Fruit fly (Drosophila melanogaster): ENCODE data around the gene CG17162.

DNA sequence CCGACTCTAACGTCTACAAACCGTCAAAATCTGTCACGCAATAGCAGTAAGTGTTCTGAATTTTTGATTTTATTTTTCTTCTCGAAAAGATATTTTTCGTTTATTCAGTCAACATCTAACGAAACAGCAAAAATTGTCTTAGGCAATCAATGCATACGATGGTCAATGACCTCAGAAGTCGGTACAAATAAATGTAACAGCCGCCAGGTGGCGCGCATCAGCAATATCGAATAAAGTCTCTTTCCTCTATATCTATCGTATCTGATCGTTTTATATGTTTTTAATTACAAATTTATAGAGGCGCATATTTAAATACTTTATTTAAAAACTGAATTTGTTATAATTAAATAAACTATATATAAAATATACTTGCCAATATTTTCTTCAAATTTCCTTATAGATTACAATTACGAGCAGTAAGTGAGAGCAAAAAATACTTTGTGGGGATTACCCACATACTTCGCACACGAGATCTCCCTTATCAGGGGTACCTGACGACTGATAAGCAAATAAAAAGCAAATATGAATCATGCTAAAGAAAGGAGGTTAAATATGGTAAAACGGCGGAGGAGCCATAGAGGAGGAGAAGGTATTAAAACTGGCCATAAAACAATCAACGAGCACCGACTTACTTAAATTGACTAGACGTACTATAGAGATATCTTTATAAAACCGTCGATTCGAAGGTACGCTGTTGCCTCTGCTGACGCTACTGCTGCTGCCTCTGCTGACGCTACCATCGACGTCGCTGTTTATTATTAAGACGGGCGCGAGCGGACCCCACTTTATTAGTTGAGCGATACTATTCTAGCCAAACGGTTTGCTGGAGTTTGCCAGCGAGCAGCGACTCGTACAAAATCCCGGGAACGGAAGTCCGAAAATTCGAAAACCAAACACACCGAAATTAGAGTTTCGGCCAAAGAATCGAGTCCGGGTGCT is 28.7 kb downstream of the CG17162 start, which contains the start of gene CG17167:
- TF ChIP-seq scrt (GFP tag; optimal IDR thresholded peaks at IDR 0.05) (no peak), psq (GFP tag; optimal IDR thresholded peaks at IDR 0.05) (no peak), da (GFP tag; optimal IDR thresholded peaks at IDR 0.05) (no peak), Nf-YA (GFP tag; IDR thresholded peaks at IDR 0.05) (no peak), toy (GFP tag; IDR thresholded peaks at IDR 0.05) (no peak), grn (GFP tag; optimal IDR thresholded peaks at IDR 0.05) (no peak), wek (GFP tag; optimal IDR thresholded peaks at IDR 0.05) (no peak), crc (GFP tag; optimal IDR thresholded peaks at IDR 0.05) (no peak), Optix (GFP tag; IDR thresholded peaks at IDR 0.05) (no peak), B-H2 (GFP tag; optimal IDR thresholded peaks at IDR 0.05) (no peak), maf-S (GFP tag; optimal IDR thresholded peaks at IDR 0.05) (no peak)
